Worm (Caenorhabditis elegans) whole organism, L1 larva: ENCODE data around the gene lin-26.
A peak's percentile ranks its signal among the peaks of the same experiment; 100 is the strongest.

Experiments used
- C34B4.2 ChIP-seq: sonication (generic microtip); optimal IDR thresholded peaks from 2 replicates; lab custom pipeline; 2017; ENCODE audit warnings: mild to moderate bottlenecking, missing genetic modification characterization, missing compliant biosample characterization
- Y116A8C.19 ChIP-seq: sonication (generic microtip); optimal IDR thresholded peaks from 2 replicates; lab custom pipeline; 2016; ENCODE audit warnings: missing compliant biosample characterization, missing genetic modification characterization, borderline replicate concordance
- aha-1 ChIP-seq: fragments of 150-350 bp; optimal IDR thresholded peaks from 2 replicates; lab custom pipeline; 2014; ENCODE audit warnings: missing biosample characterization, missing genetic modification characterization
- ceh-63 ChIP-seq: fragments of 200-800 bp; sonication (Bioruptor generic); optimal IDR thresholded peaks from 2 replicates; lab custom pipeline; 2018; ENCODE audit warnings: mild to moderate bottlenecking, missing genetic modification characterization, missing compliant biosample characterization
- ceh-8 ChIP-seq: fragments of 200-800 bp; sonication (Bioruptor generic); optimal IDR thresholded peaks from 2 replicates; lab custom pipeline; 2018; ENCODE audit warnings: mild to moderate bottlenecking, missing genetic modification characterization, moderate library complexity, missing compliant biosample characterization
- ceh-88 ChIP-seq: fragments of 200-800 bp; sonication (Bioruptor generic); IDR thresholded peaks from 2 replicates; pipeline ENCODE4 v1.3.6; 2022; ENCODE audit warnings: missing genetic modification characterization, missing compliant biosample characterization
- dsc-1 ChIP-seq: sonication (generic microtip); optimal IDR thresholded peaks from 2 replicates; lab custom pipeline; 2016; ENCODE audit warnings: mild to moderate bottlenecking, missing genetic modification characterization, missing compliant biosample characterization
- efl-1 ChIP-seq, 4 experiments: fragments of 150-350 bp; optimal IDR thresholded peaks in 3 of 4; peaks in 1 of 4; 1 replicate in 1 of 4; 2 replicates in 3 of 4; lab custom pipeline; 2014; ENCODE audit warnings: missing biosample characterization in 2 of 4, missing genetic modification characterization in 2 of 4, missing genetic modification reagents in 2 of 4
- egl-13 ChIP-seq: sonication (generic microtip); optimal IDR thresholded peaks from 2 replicates; lab custom pipeline; 2016; ENCODE audit warnings: missing genotype, missing genetic modification reagents, missing genetic modification characterization, missing compliant biosample characterization
- egl-27 ChIP-seq, 2 experiments: fragments of 150-350 bp in 1 of 2; sonication (generic microtip); optimal IDR thresholded peaks; 3 replicates each; lab custom pipeline; 2017 to 2018; ENCODE audit warnings: missing biosample characterization in 2 of 2, missing genetic modification characterization in 2 of 2, missing genetic modification reagents in 2 of 2
- elt-2 ChIP-seq: sonication (generic microtip); optimal IDR thresholded peaks from 2 replicates; lab custom pipeline; 2016; ENCODE audit warnings: missing genetic modification characterization, mild to moderate bottlenecking, inconsistent platforms, missing compliant biosample characterization, missing genetic modification reagents
- elt-3 ChIP-seq, 6 experiments: fragments of 150-350 bp in 1 of 6; sonication (generic microtip); optimal IDR thresholded peaks; 2 replicates each; lab custom pipeline; 2017 to 2018; ENCODE audit warnings: missing biosample characterization in 6 of 6, missing genetic modification characterization in 6 of 6, inconsistent platforms in 1 of 6
- fkh-10 ChIP-seq: sonication (generic microtip); optimal IDR thresholded peaks from 2 replicates; lab custom pipeline; 2017; ENCODE audit warnings: missing biosample characterization, missing genetic modification reagents, missing genetic modification characterization
- fkh-8 ChIP-seq: sonication (generic microtip); optimal IDR thresholded peaks from 2 replicates; lab custom pipeline; 2016; ENCODE audit warnings: mild to moderate bottlenecking, missing genetic modification characterization, missing compliant biosample characterization
- hlh-17 ChIP-seq: fragments of 200-800 bp; sonication (Bioruptor generic); optimal IDR thresholded peaks from 2 replicates; lab custom pipeline; 2018; ENCODE audit warnings: missing genetic modification characterization, mild to moderate bottlenecking, missing compliant biosample characterization, moderate library complexity, borderline replicate concordance
- lin-13 ChIP-seq: fragments of 150-350 bp; optimal IDR thresholded peaks from 2 replicates; lab custom pipeline; 2014; ENCODE audit warnings: missing biosample characterization, missing genetic modification reagents, missing genetic modification characterization
- lin-14 ChIP-seq: fragments of 200-800 bp; sonication (Bioruptor generic); optimal IDR thresholded peaks from 2 replicates; lab custom pipeline; 2018; ENCODE audit warnings: mild to moderate bottlenecking, missing genetic modification characterization, moderate library complexity, missing compliant biosample characterization
- lin-15B ChIP-seq: fragments of 150-350 bp; sonication (generic microtip); optimal IDR thresholded peaks from 3 replicates; lab custom pipeline; 2014; ENCODE audit warnings: missing biosample characterization, missing genetic modification characterization
- lin-35 ChIP-seq, 2 experiments: fragments of 150-350 bp; optimal IDR thresholded peaks; 2 replicates each; lab custom pipeline; 2014; ENCODE audit warnings: missing biosample characterization in 2 of 2, missing genetic modification characterization in 2 of 2, missing genetic modification reagents in 2 of 2
- lsy-2 ChIP-seq, 2 experiments: fragments of 150-350 bp; optimal IDR thresholded peaks; 2 replicates each; lab custom pipeline; 2014; ENCODE audit warnings: missing biosample characterization in 2 of 2, missing genetic modification characterization in 2 of 2
- mep-1 ChIP-seq: fragments of 150-350 bp; optimal IDR thresholded peaks from 2 replicates; lab custom pipeline; 2014; ENCODE audit warnings: missing biosample characterization, missing genetic modification characterization
- nhr-11 ChIP-seq: fragments of 150-350 bp; optimal IDR thresholded peaks from 2 replicates; lab custom pipeline; 2014; ENCODE audit warnings: missing biosample characterization, missing genetic modification characterization
- nhr-12 ChIP-seq: sonication (generic microtip); optimal IDR thresholded peaks from 2 replicates; lab custom pipeline; 2017; ENCODE audit warnings: missing biosample characterization, missing genetic modification characterization
- nhr-20 ChIP-seq: sonication (generic microtip); optimal IDR thresholded peaks from 2 replicates; lab custom pipeline; 2016; ENCODE audit warnings: mild to moderate bottlenecking, missing genetic modification characterization, missing compliant biosample characterization
- nhr-47 ChIP-seq: sonication (generic microtip); optimal IDR thresholded peaks from 2 replicates; lab custom pipeline; 2016; ENCODE audit warnings: mild to moderate bottlenecking, missing genetic modification characterization, moderate library complexity, missing compliant biosample characterization
- nhr-71 ChIP-seq: sonication (generic microtip); optimal IDR thresholded peaks from 2 replicates; lab custom pipeline; 2016; ENCODE audit warnings: mild to moderate bottlenecking, missing genetic modification characterization, moderate library complexity, missing compliant biosample characterization
- nhr-77 ChIP-seq: fragments of 150-350 bp; optimal IDR thresholded peaks from 2 replicates; lab custom pipeline; 2014; ENCODE audit warnings: missing biosample characterization, missing genetic modification characterization
- rnt-1 ChIP-seq: sonication (generic microtip); optimal IDR thresholded peaks from 2 replicates; lab custom pipeline; 2016; ENCODE audit warnings: mild to moderate bottlenecking, missing genetic modification characterization, moderate library complexity, missing compliant biosample characterization
- snu-23 ChIP-seq: sonication (generic microtip); optimal IDR thresholded peaks from 2 replicates; lab custom pipeline; 2016; ENCODE audit warnings: missing genetic modification characterization, missing compliant biosample characterization
- sptf-1 ChIP-seq: fragments of 150-350 bp; optimal IDR thresholded peaks from 2 replicates; lab custom pipeline; 2014; ENCODE audit warnings: missing biosample characterization, missing genetic modification characterization
- sup-37 ChIP-seq: fragments of 200-800 bp; sonication (Bioruptor generic); optimal IDR thresholded peaks from 2 replicates; lab custom pipeline; 2018; ENCODE audit warnings: mild to moderate bottlenecking, missing genetic modification characterization, missing compliant biosample characterization
- swsn-7 ChIP-seq: sonication (generic microtip); optimal IDR thresholded peaks from 2 replicates; lab custom pipeline; 2016; ENCODE audit warnings: missing genetic modification characterization, missing compliant biosample characterization
- unc-86 ChIP-seq: sonication (generic microtip); optimal IDR thresholded peaks from 2 replicates; lab custom pipeline; 2016; ENCODE audit warnings: missing genetic modification characterization, missing compliant biosample characterization
- zip-4 ChIP-seq: fragments of 200-800 bp; sonication (Bioruptor generic); optimal IDR thresholded peaks from 2 replicates; lab custom pipeline; 2018; ENCODE audit warnings: mild to moderate bottlenecking, missing genetic modification characterization, moderate library complexity, missing compliant biosample characterization
- ztf-4 ChIP-seq: fragments of 150-350 bp; optimal IDR thresholded peaks from 2 replicates; lab custom pipeline; 2014; ENCODE audit warnings: missing biosample characterization, missing genetic modification characterization

Gene lin-26

DNA sequence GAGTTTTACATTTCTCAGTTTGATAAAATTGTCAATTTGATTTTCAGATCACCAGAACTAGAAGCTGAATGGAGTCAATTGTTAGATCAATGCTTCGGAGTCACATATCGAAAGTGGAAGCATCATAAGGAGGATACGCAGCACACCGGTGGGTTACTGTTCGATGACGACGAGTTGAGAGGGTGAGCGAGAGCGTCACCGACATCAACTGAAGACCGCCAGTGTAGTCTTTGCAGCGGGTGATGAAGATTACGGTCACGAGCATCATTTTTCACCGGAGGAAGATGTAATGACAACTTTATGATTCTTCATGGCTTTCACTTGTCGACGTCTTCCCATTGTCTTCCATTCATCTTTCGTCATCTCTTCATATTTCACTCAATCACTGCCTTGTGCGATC lies at the start of gene lin-26:
lin-26 (plus strand) TSS at position 301 of the 400 bp plus-strand sequence.
- TF ChIP-seq sup-37 (GFP tag; lab: Kevin White, UChicago) (no peak), efl-1 (optimal IDR thresholded peaks at IDR 0.05; lab: Kevin White, UChicago) (no peak), efl-1 (GFP tag; optimal IDR thresholded peaks at IDR 0.05 in 1 of 2; lab: Kevin White, UChicago) (peak in 1 of 2 experiments; percentile 82)

DNA sequence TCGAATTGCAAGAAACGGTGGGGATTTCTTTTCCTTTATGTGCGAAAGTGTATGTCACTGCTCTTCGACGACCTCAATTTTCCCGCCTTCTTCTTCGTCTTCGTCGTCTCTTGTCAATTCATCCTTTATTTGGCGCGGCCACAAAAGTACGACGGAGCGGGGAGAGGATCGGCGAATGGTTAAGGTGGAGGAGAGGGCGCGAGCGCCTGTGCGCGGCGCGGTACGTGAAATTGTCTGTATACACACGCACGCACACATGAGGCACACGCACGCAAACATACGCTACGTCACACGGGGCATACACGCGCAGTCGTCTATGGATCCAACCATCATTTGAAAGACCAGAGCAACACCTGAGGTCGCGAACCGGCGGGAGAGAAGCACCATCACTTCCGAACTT lies 46.7 kb upstream of the lin-26 start:
- TF ChIP-seq Y116A8C.19 (tag; lab: Kevin White, UChicago) (no peak), nhr-77 (no peak), nhr-12 (tag; lab: Kevin White, UChicago) (no peak), zip-4 (no peak), lin-13 (GFP tag; lab: Kevin White, UChicago) (no peak), lin-35 (GFP tag; optimal IDR thresholded peaks at IDR 0.05; lab: Kevin White, UChicago) (peak in 1 of 2 experiments; percentile 4), lin-14 (GFP tag; lab: Kevin White, UChicago) (peak; percentile 4), hlh-17 (GFP tag; lab: Kevin White, UChicago) (no peak), C34B4.2 (tag; lab: Kevin White, UChicago) (no peak), ceh-8 (GFP tag; lab: Kevin White, UChicago) (no peak), lsy-2 (tag; optimal IDR thresholded peaks at IDR 0.05; lab: Kevin White, UChicago) (no peak), fkh-10 (GFP tag; lab: Kevin White, UChicago) (no peak)

DNA sequence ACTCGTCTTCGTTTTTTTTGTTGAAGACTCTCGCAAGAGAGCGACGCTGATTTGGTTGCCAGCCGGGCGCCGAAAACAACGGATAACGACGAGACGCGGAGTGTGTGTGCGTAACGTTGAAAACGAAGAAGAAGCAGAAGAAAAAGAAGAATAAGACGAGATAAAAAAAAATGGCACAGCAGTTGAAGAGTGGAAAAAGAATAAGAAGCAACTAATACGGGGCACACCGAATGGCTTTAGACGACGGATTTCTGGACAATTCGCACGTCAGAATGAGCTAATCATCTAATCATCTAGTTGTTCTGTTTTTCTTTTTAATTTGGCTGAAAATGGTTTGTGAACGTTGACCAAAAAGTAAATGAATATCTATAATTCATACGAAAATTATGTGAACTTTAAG lies 45.1 kb upstream of the lin-26 start:
- TF ChIP-seq dsc-1 (tag; lab: Kevin White, UChicago): peak; percentile 61
- no peak for TF ChIP-seq ztf-4 (tag; lab: Kevin White, UChicago)
- no peak for TF ChIP-seq lin-15B (tag; lab: Kevin White, UChicago)
- TF ChIP-seq egl-27 (tag; optimal IDR thresholded peaks at IDR 0.05; lab: Kevin White, UChicago): no peak
- TF ChIP-seq, all 84 proteins: peak for 1

DNA sequence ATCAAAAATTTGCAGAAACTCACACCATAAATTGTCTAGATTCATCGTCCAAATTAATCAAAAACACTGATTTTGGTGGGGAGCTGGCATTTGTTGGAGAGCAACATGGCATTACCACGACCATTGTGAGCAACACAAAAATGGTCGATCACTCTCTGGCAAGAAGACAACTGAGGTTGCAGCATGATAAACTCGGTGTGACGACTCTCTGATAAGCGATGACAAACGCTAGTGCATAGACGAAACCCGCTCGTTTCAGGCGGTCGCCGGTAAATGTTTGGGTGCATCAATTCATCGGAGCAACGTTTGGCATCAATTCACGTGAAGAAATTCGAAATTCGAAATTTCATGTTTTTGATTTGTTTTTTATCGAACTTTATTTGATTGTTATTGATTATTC lies 43.0 kb upstream of the lin-26 start:
- TF ChIP-seq elt-2 (tag; lab: Kevin White, UChicago) (peak; percentile 40), ceh-63 (GFP tag; lab: Kevin White, UChicago) (no peak)
- TF ChIP-seq, all 84 proteins: peak for 1

DNA sequence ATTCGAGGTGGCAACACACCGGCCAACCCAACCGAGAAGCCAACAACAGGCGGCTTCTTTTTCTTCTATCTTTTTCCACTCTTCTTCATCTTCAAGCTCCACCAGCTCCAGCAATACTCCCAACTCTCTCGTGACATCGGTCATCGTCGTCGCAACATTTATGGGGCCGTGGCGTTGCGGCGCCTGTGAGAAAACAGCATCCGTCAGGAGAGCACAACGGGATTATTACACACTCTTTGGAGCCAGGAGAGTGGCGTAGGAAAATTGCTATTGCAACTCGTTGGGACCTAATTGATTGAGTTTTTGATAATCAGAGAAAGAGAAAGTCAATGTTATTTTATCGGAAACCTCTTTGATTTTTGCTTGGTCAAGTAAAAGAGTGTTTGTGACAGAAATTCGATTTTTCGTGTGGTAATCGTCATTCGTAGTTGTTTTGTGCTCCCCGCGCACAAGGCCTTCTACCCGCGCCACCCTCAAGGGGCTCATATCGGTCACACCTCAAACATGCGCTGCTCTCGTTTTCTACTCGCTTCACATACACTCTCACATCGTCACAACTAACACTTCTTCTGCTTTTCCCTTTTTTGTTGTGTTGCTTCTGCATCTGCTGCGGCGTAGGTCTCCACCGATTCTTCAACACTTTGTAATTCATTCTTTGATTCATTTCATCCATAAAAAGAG lies 41.7 kb upstream of the lin-26 start:
- TF ChIP-seq sptf-1 (no peak), lsy-2 (tag; optimal IDR thresholded peaks at IDR 0.05; lab: Kevin White, UChicago) (peak; percentile 24 to 51), dsc-1 (tag; lab: Kevin White, UChicago) (peak; percentile 38), nhr-11 (tag; lab: Kevin White, UChicago) (peak; percentile 13), elt-3 (tag; optimal IDR thresholded peaks at IDR 0.05; lab: Kevin White, UChicago) (no peak), fkh-8 (tag; lab: Kevin White, UChicago) (peak; percentile 39), aha-1 (tag; lab: Kevin White, UChicago) (no peak), rnt-1 (tag; lab: Kevin White, UChicago) (peak; percentile 79), swsn-7 (tag; lab: Kevin White, UChicago) (peak; percentile 35), egl-13 (tag; lab: Kevin White, UChicago) (no peak), snu-23 (GFP tag; lab: Kevin White, UChicago) (peak; percentile 34), nhr-20 (tag; lab: Kevin White, UChicago) (peak; percentile 37), nhr-47 (no peak), ceh-88 (no peak), unc-86 (tag; lab: Kevin White, UChicago) (no peak), efl-1 (optimal IDR thresholded peaks at IDR 0.05; lab: Kevin White, UChicago) (peak in 1 of 2 experiments; percentile 18), efl-1 (GFP tag; optimal IDR thresholded peaks at IDR 0.05 in 1 of 2; lab: Kevin White, UChicago) (peak in 1 of 2 experiments; percentile 84), mep-1 (tag; lab: Kevin White, UChicago) (peak; percentile 18), lin-14 (GFP tag; lab: Kevin White, UChicago) (peak; percentile 76), nhr-71 (tag; lab: Kevin White, UChicago) (peak; percentile 78)
